ENCODE assay signal across 1 fruit fly cellular context in the genomic region with DNA sequence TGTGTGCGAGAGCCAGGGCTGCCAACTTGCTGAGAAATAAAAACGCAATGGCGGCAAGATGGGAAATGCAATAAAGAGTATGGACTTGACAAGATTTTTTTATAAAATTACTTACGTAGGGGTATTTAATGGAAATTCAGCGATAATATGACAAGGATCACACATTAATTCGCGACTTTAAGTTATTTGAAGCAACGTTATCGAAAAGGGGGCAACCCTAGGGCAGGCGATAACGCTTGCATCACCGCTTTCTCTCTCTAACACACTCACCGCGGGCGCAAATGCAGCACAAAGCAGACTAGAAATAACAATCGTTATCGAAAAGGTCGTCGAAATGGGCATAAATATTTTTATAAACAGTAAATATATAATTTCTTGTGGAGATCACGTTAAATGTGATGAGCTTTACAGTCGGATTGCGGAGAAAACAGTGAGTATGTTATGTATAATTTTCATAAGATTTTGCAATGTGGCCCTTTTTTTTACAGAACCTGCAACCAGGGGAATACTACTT.
TF ChIP-seq lines count a peak whose summit lies in the region.

A gene (minus strand): TSS at position 268 of the 514 bp plus-strand sequence.

TF ChIP-seq in whole organism, embryonic, 481 proteins besides CTCF, POLR2A, EP300 and RAD21 (continued from another document and continues in another):
- TF ChIP-seq CG18599 (GFP tag; optimal IDR thresholded peaks at IDR 0.05; lab: Kevin White, UChicago) (no peak), dimm (GFP tag; IDR thresholded peaks at IDR 0.05; lab: Robert Waterston, UW) (no peak), CG2875 (GFP tag; optimal IDR thresholded peaks at IDR 0.05; lab: Kevin White, UChicago) (no peak), CG17612 (GFP tag; IDR thresholded peaks at IDR 0.05; lab: Robert Waterston, UW) (no peak), YL-1 (GFP tag; optimal IDR thresholded peaks at IDR 0.05; lab: Kevin White, UChicago) (peak; percentile 50), sob (GFP tag; IDR thresholded peaks at IDR 0.05; lab: Robert Waterston, UW) (0 out of 2 replicates have a peak, but pooled peaks have one; percentile 10), cato (GFP tag; optimal IDR thresholded peaks at IDR 0.05; lab: Kevin White, UChicago; ENCODE audit: borderline replicate concordance) (no peak), Asciz (GFP tag; optimal IDR thresholded peaks at IDR 0.05; lab: Kevin White, UChicago) (no peak), CG10147 (GFP tag; optimal IDR thresholded peaks at IDR 0.05; lab: Kevin White, UChicago) (peak; percentile 45), hb (GFP tag; IDR thresholded peaks at IDR 0.05; lab: Robert Waterston, UW; ENCODE audit: partially characterized antibody) (0 out of 3 replicates have a peak, but pooled peaks have one; percentile 58), CG32772 (GFP tag; IDR thresholded peaks at IDR 0.05; lab: Robert Waterston, UW) (no peak), CG15269 (tag; optimal IDR thresholded peaks at IDR 0.05; lab: Kevin White, UChicago) (no peak), Hmx (GFP tag; optimal IDR thresholded peaks at IDR 0.05; lab: Kevin White, UChicago) (no peak), ewg (GFP tag; optimal IDR thresholded peaks at IDR 0.05; lab: Kevin White, UChicago) (peak; percentile 43), Jarid2 (GFP tag; optimal IDR thresholded peaks at IDR 0.05; lab: Kevin White, UChicago) (no peak), CG15601 (tag; optimal IDR thresholded peaks at IDR 0.05; lab: Kevin White, UChicago) (peak; percentile 21), ind (GFP tag; optimal IDR thresholded peaks at IDR 0.05; lab: Kevin White, UChicago) (peak; percentile 35), fu2 (GFP tag; optimal IDR thresholded peaks at IDR 0.05; lab: Kevin White, UChicago) (no peak), slp2 (GFP tag; optimal IDR thresholded peaks at IDR 0.05; lab: Kevin White, UChicago) (no peak), nerfin-1 (tag; optimal IDR thresholded peaks at IDR 0.05; lab: Kevin White, UChicago) (peak; percentile 54), vnd (GFP tag; IDR thresholded peaks at IDR 0.05; lab: Robert Waterston, UW; ENCODE audit: partially characterized antibody) (peak; percentile 55; the same call in 2 of the 3 replicates), rib (GFP tag; IDR thresholded peaks at IDR 0.05; lab: Robert Waterston, UW) (no peak), Doc3 (GFP tag; IDR thresholded peaks at IDR 0.05; lab: Robert Waterston, UW; ENCODE audit: partially characterized antibody) (0 out of 3 replicates have a peak, but pooled peaks have one; percentile 41), org-1 (GFP tag; optimal IDR thresholded peaks at IDR 0.05; lab: Kevin White, UChicago) (no peak), CG13894 (tag; optimal IDR thresholded peaks at IDR 0.05; lab: Kevin White, UChicago) (peak; percentile 69), Ada2b (GFP tag; IDR thresholded peaks at IDR 0.05; lab: Robert Waterston, UW) (no peak), pum (GFP tag; optimal IDR thresholded peaks at IDR 0.05; lab: Kevin White, UChicago) (peak; percentile 27), dpn (GFP tag; optimal IDR thresholded peaks at IDR 0.05; lab: Kevin White, UChicago) (peak; percentile 16 to 55), ems (GFP tag; optimal IDR thresholded peaks at IDR 0.05; lab: Kevin White, UChicago) (peak; percentile 6), Ets65A (GFP tag; lab: Kevin White, UChicago) (peak; percentile 67), MTF-1 (GFP tag; optimal IDR thresholded peaks at IDR 0.05; lab: Kevin White, UChicago; ENCODE audit: borderline replicate concordance) (no peak), Hr39 (optimal IDR thresholded peaks at IDR 0.05; lab: Kevin White, UChicago) (no peak), cg (GFP tag; optimal IDR thresholded peaks at IDR 0.05; lab: Kevin White, UChicago) (no peak), Dad (GFP tag; optimal IDR thresholded peaks at IDR 0.05; lab: Kevin White, UChicago) (no peak), Dll (GFP tag; IDR thresholded peaks at IDR 0.05; lab: Robert Waterston, UW; ENCODE audit: partially characterized antibody) (peak; percentile 66; the same call in 3 of the 4 replicates), Sin3A (optimal IDR thresholded peaks at IDR 0.05; lab: Kevin White, UChicago) (peak; percentile 88), B-H1 (GFP tag; IDR thresholded peaks at IDR 0.05; lab: Robert Waterston, UW) (no peak), seq (GFP tag; IDR thresholded peaks at IDR 0.05; lab: Robert Waterston, UW) (peak; percentile 35; the same call in 1 of the 2 replicates), eyg (GFP tag; optimal IDR thresholded peaks at IDR 0.05; lab: Kevin White, UChicago) (no peak), prd (optimal IDR thresholded peaks at IDR 0.05; lab: Kevin White, UChicago) (no peak), prd (GFP tag; IDR thresholded peaks at IDR 0.05; lab: Robert Waterston, UW) (no peak; the same call in 2 of the 3 replicates), pb (GFP tag; optimal IDR thresholded peaks at IDR 0.05; lab: Kevin White, UChicago) (no peak), Bdp1 (GFP tag; optimal IDR thresholded peaks at IDR 0.05; lab: Kevin White, UChicago) (no peak), zfh1 (GFP tag; IDR thresholded peaks at IDR 0.05; lab: Robert Waterston, UW) (no peak), zf30C (GFP tag; optimal IDR thresholded peaks at IDR 0.05; lab: Kevin White, UChicago) (no peak), phol (tag; optimal IDR thresholded peaks at IDR 0.05; lab: Kevin White, UChicago) (peak; percentile 99), HLH3B (GFP tag; IDR thresholded peaks at IDR 0.05; lab: Robert Waterston, UW) (no peak), CG5245 (GFP tag; optimal IDR thresholded peaks at IDR 0.05; lab: Kevin White, UChicago) (no peak), ato (GFP tag; IDR thresholded peaks at IDR 0.05; lab: Robert Waterston, UW; ENCODE audit: partially characterized antibody) (no peak), Nf-YC (tag; optimal IDR thresholded peaks at IDR 0.05; lab: Kevin White, UChicago) (peak; percentile 68), trh (GFP tag; optimal IDR thresholded peaks at IDR 0.05; lab: Kevin White, UChicago) (no peak), Fer1 (GFP tag; optimal IDR thresholded peaks at IDR 0.05; lab: Kevin White, UChicago) (peak; percentile 61), CG3407 (GFP tag; optimal IDR thresholded peaks at IDR 0.05; lab: Kevin White, UChicago) (no peak), CG11695 (GFP tag; IDR thresholded peaks at IDR 0.05; lab: Robert Waterston, UW) (no peak), hth (optimal IDR thresholded peaks at IDR 0.05; lab: Kevin White, UChicago) (no peak), dmrt99B (tag; optimal IDR thresholded peaks at IDR 0.05; lab: Kevin White, UChicago) (no peak), CG10462 (GFP tag; optimal IDR thresholded peaks at IDR 0.05; lab: Kevin White, UChicago) (peak; percentile 6), tin (GFP tag; optimal IDR thresholded peaks at IDR 0.05; lab: Kevin White, UChicago) (peak; percentile 37), lov (optimal IDR thresholded peaks at IDR 0.05; lab: Kevin White, UChicago) (no peak), lov (GFP tag; IDR thresholded peaks at IDR 0.05; lab: Robert Waterston, UW) (no peak), CoRest (tag; optimal IDR thresholded peaks at IDR 0.05; lab: Kevin White, UChicago) (peak; percentile 44), inv (GFP tag; IDR thresholded peaks at IDR 0.05; lab: Robert Waterston, UW; ENCODE audit: partially characterized antibody) (no peak; the same call in 1 of the 2 replicates), CG1792 (GFP tag; optimal IDR thresholded peaks at IDR 0.05; lab: Kevin White, UChicago) (no peak), CG18619 (GFP tag; optimal IDR thresholded peaks at IDR 0.05; lab: Kevin White, UChicago) (peak; percentile 44), zen2 (GFP tag; IDR thresholded peaks at IDR 0.05; lab: Robert Waterston, UW; ENCODE audit: partially characterized antibody) (peak; percentile 44; the same call in 2 of the 3 replicates), Blimp-1 (GFP tag; optimal IDR thresholded peaks at IDR 0.05; lab: Kevin White, UChicago) (peak; percentile 19), CG32767 (GFP tag; IDR thresholded peaks at IDR 0.05; lab: Robert Waterston, UW) (no peak), hbn (GFP tag; IDR thresholded peaks at IDR 0.05; lab: Robert Waterston, UW; ENCODE audit: partially characterized antibody) (no peak; the same call in 1 of the 2 replicates), NFAT (GFP tag; IDR thresholded peaks at IDR 0.05; lab: Robert Waterston, UW) (0 out of 2 replicates have a peak, but pooled peaks have one; percentile 30), Xrp1 (GFP tag; IDR thresholded peaks at IDR 0.05; lab: Robert Waterston, UW) (peak; percentile 8; the same call in 1 of the 2 replicates), CG14860 (GFP tag; IDR thresholded peaks at IDR 0.05; lab: Robert Waterston, UW; ENCODE audit: partially characterized antibody) (peak; percentile 44; the same call in 1 of the 3 replicates), wek (GFP tag; optimal IDR thresholded peaks at IDR 0.05; lab: Kevin White, UChicago) (no peak), CG4617 (GFP tag; optimal IDR thresholded peaks at IDR 0.05; lab: Kevin White, UChicago; ENCODE audit: borderline replicate concordance) (peak; percentile 82), odd (GFP tag; optimal IDR thresholded peaks at IDR 0.05; lab: Kevin White, UChicago) (peak; percentile 31), fd3F (GFP tag; optimal IDR thresholded peaks at IDR 0.05; lab: Kevin White, UChicago) (no peak), CG6689 (GFP tag; IDR thresholded peaks at IDR 0.05; lab: Robert Waterston, UW) (no peak), her (GFP tag; optimal IDR thresholded peaks at IDR 0.05; lab: Kevin White, UChicago) (peak; percentile 18), NC2α (GFP tag; optimal IDR thresholded peaks at IDR 0.05; lab: Kevin White, UChicago) (no peak), unpg (GFP tag; optimal IDR thresholded peaks at IDR 0.05; lab: Kevin White, UChicago) (peak; percentile 43), Oaz (GFP tag; IDR thresholded peaks at IDR 0.05; lab: Robert Waterston, UW) (no peak), tna (GFP tag; IDR thresholded peaks at IDR 0.05; lab: Robert Waterston, UW; ENCODE audit: partially characterized antibody) (no peak; the same call in 1 of the 2 replicates), sr (GFP tag; IDR thresholded peaks at IDR 0.05; lab: Robert Waterston, UW) (no peak), TFAM (GFP tag; optimal IDR thresholded peaks at IDR 0.05; lab: Kevin White, UChicago) (no peak), insv (GFP tag; optimal IDR thresholded peaks at IDR 0.05; lab: Kevin White, UChicago) (peak in 1 of 2 experiments; percentile 1), slbo (GFP tag; IDR thresholded peaks at IDR 0.05; lab: Robert Waterston, UW) (peak; percentile 52), Tbp (GFP tag; optimal IDR thresholded peaks at IDR 0.05; lab: Kevin White, UChicago) (no peak), tup (GFP tag; optimal IDR thresholded peaks at IDR 0.05; lab: Kevin White, UChicago) (peak; percentile 10), ap (GFP tag; IDR thresholded peaks at IDR 0.05; lab: Robert Waterston, UW) (0 out of 2 replicates have a peak, but pooled peaks have one; percentile 6), bab2 (GFP tag; optimal IDR thresholded peaks at IDR 0.05; lab: Kevin White, UChicago) (no peak), CG4424 (GFP tag; optimal IDR thresholded peaks at IDR 0.05; lab: Kevin White, UChicago) (peak; percentile 29), dati (GFP tag; IDR thresholded peaks at IDR 0.05; lab: Robert Waterston, UW) (no peak), CG8359 (GFP tag; optimal IDR thresholded peaks at IDR 0.05; lab: Kevin White, UChicago; ENCODE audit: borderline replicate concordance) (no peak), D (optimal IDR thresholded peaks at IDR 0.05; lab: Kevin White, UChicago) (no peak), D (GFP tag; optimal IDR thresholded peaks at IDR 0.05; lab: Kevin White, UChicago) (no peak), zfh2 (GFP tag; optimal IDR thresholded peaks at IDR 0.05; lab: Kevin White, UChicago) (peak; percentile 24), CG8290 (GFP tag; optimal IDR thresholded peaks at IDR 0.05; lab: Kevin White, UChicago) (peak; percentile 29), CG8290 (tag; optimal IDR thresholded peaks at IDR 0.05; lab: Kevin White, UChicago) (peak; percentile 30 to 46), pzg (GFP tag; optimal IDR thresholded peaks at IDR 0.05; lab: Kevin White, UChicago) (peak; percentile 58), CG6272 (GFP tag; IDR thresholded peaks at IDR 0.05; lab: Robert Waterston, UW) (no peak), Hmr (GFP tag; optimal IDR thresholded peaks at IDR 0.05; lab: Kevin White, UChicago) (peak; percentile 23), twi (tag; optimal IDR thresholded peaks at IDR 0.05; lab: Kevin White, UChicago) (no peak), fd96Cb (tag; optimal IDR thresholded peaks at IDR 0.05; lab: Kevin White, UChicago) (no peak), amos (GFP tag; IDR thresholded peaks at IDR 0.05; lab: Robert Waterston, UW; ENCODE audit: partially characterized antibody) (no peak; the same call in 1 of the 2 replicates), nom (GFP tag; optimal IDR thresholded peaks at IDR 0.05; lab: Kevin White, UChicago) (peak; percentile 17), CG7357 (GFP tag; IDR thresholded peaks at IDR 0.05; lab: Robert Waterston, UW) (no peak), Opbp (GFP tag; IDR thresholded peaks at IDR 0.05; lab: Robert Waterston, UW; ENCODE audit: partially characterized antibody) (peak; percentile 71), pho (GFP tag; optimal IDR thresholded peaks at IDR 0.05; lab: Kevin White, UChicago) (peak; percentile 28), CG2129 (GFP tag; IDR thresholded peaks at IDR 0.05; lab: Robert Waterston, UW; ENCODE audit: partially characterized antibody) (no peak), CG18764 (GFP tag; optimal IDR thresholded peaks at IDR 0.05; lab: Kevin White, UChicago) (peak; percentile 22), peb (GFP tag; IDR thresholded peaks at IDR 0.05; lab: Robert Waterston, UW) (no peak), CG12769 (tag; optimal IDR thresholded peaks at IDR 0.05; lab: Kevin White, UChicago) (peak; percentile 20), nmo (GFP tag; optimal IDR thresholded peaks at IDR 0.05; lab: Kevin White, UChicago) (peak; percentile 68), dm (GFP tag; optimal IDR thresholded peaks at IDR 0.05; lab: Kevin White, UChicago) (peak; percentile 42), CG7839 (tag; optimal IDR thresholded peaks at IDR 0.05; lab: Kevin White, UChicago) (peak; percentile 24), CG17186 (GFP tag; optimal IDR thresholded peaks at IDR 0.05; lab: Kevin White, UChicago) (peak; percentile 88), Neu2 (GFP tag; optimal IDR thresholded peaks at IDR 0.05; lab: Kevin White, UChicago; ENCODE audit: borderline replicate concordance) (peak; percentile 46), CG7987 (GFP tag; optimal IDR thresholded peaks at IDR 0.05; lab: Kevin White, UChicago) (no peak), CG6175 (GFP tag; IDR thresholded peaks at IDR 0.05; lab: Robert Waterston, UW) (no peak), CrebB (tag; optimal IDR thresholded peaks at IDR 0.05; lab: Kevin White, UChicago) (no peak), lab (GFP tag; optimal IDR thresholded peaks at IDR 0.05; lab: Kevin White, UChicago) (peak; percentile 59), PHDP (tag; optimal IDR thresholded peaks at IDR 0.05; lab: Kevin White, UChicago) (peak; percentile 39), sna (GFP tag; IDR thresholded peaks at IDR 0.05; lab: Robert Waterston, UW; ENCODE audit: partially characterized antibody) (no peak)
